Fruit fly (Drosophila melanogaster): ENCODE measurements around the gene CG7083.

DNA sequence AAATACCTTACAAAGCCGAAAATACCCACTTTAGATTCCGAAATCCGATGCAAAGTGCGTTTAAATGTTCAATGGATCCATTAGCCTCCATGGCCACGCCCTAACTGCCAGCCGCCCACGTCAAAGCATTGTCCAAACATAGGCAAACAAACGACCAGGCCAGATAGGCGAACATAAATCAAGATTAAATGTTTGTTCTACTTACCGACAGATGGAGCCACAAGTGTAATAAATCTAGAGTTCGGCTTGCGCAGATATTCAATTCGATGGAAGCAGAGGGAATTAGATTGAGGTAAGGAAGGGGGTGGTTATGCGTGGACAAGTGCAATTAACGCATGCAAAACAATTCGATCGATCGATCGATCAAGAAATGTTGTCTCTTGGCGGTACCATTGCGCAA is 16.8 kb upstream of the CG7083 start:
- no peak for TF ChIP-seq bowl (GFP tag; IDR thresholded peaks at IDR 0.05)
- no peak for TF ChIP-seq CG3065 (GFP tag; optimal IDR thresholded peaks at IDR 0.05)
- TF ChIP-seq gt (GFP tag; IDR thresholded peaks at IDR 0.05), result no peak

Measured in whole organism, embryonic.